Worm (Caenorhabditis elegans): ENCODE measurements around the gene msp-76.

DNA sequence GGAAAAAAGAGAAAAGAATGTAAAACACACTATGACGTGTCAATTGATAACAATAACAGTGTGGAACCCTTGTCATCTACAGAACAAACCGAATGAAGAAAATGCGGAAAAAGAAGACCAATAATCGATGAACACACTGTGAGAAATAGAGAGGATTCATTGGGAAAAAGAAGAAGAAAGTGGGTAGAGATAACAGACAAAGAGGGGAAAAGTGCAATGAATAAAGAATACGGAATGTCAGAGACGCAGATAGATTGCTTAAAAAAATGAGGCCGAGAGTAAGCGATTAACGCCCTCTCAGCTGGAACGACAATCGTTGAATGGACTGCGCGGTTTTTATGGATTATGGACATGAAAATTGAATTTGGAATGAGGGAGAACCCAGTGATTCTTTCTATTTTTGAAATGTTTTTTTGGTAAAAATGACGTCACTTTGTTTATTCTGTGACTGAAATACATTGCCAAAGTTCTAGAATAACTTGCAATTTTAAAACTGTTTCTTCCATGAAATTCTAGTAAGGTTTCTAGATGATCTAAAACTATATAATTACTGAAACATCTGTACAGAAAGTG is 40.9 kb upstream of the msp-76 start, which contains the start of gene amph-1:
- TF ChIP-seq klf-2 (GFP tag; conservative IDR thresholded peaks at IDR 0.05) = no peak
- TF ChIP-seq cog-1 (tag; optimal IDR thresholded peaks at IDR 0.05) = no peak
- no peak for TF ChIP-seq med-1 (GFP tag; optimal IDR thresholded peaks at IDR 0.05; ENCODE audit: insufficient read depth)
